Fruit fly (Drosophila melanogaster) whole organism, embryonic: ENCODE data around the gene g.

Source experiments
- Abd-B ChIP-seq: fragments of 200-800 bp; sonication (Bioruptor generic); optimal IDR thresholded peaks from 2 replicates; lab custom pipeline; 2018; ENCODE audit warnings: missing biosample characterization, mild to moderate bottlenecking, missing genetic modification characterization, moderate library complexity
- Asciz ChIP-seq: fragments of 200-800 bp; sonication (Bioruptor generic); optimal IDR thresholded peaks from 2 replicates; lab custom pipeline; 2017; ENCODE audit warnings: missing biosample characterization, mild to moderate bottlenecking, missing genetic modification characterization, missing genetic modification reagents
- Atf6 ChIP-seq: fragments of 200-800 bp; sonication (Bioruptor generic); IDR thresholded peaks from 2 replicates; pipeline ENCODE4 v1.3.6; 2022; ENCODE audit warnings: missing biosample characterization, missing genetic modification characterization
- Bgb ChIP-seq: fragments of 200-800 bp; sonication (Bioruptor generic); IDR thresholded peaks from 2 replicates; pipeline ENCODE4 v1.3.6; 2022; ENCODE audit warnings: missing biosample characterization, missing genetic modification characterization; ENCODE audit not compliant: partially characterized antibody
- Blimp-1 ChIP-seq: fragments of 200-800 bp; sonication (Bioruptor generic); optimal IDR thresholded peaks from 3 replicates; lab custom pipeline; 2018; ENCODE audit warnings: missing biosample characterization, missing genetic modification characterization, mild to moderate bottlenecking, moderate library complexity, missing genetic modification reagents
- CG10462 ChIP-seq: fragments of 200-800 bp; sonication (Bioruptor generic); optimal IDR thresholded peaks from 2 replicates; lab custom pipeline; 2016; ENCODE audit warnings: missing biosample characterization, missing genetic modification characterization
- CG11696 ChIP-seq: fragments of 200-800 bp; sonication (Bioruptor generic); IDR thresholded peaks from 2 replicates; pipeline ENCODE4 v1.3.6; 2022; ENCODE audit warnings: missing biosample characterization, missing genetic modification characterization
- CG13287 ChIP-seq: fragments of 200-800 bp; sonication (Bioruptor generic); IDR thresholded peaks from 2 replicates; pipeline ENCODE4 v1.3.6; 2022; ENCODE audit warnings: missing biosample characterization, missing genetic modification characterization; ENCODE audit not compliant: partially characterized antibody
- CG16813 ChIP-seq: fragments of 200-800 bp; sonication (Bioruptor generic); IDR thresholded peaks from 3 replicates; pipeline ENCODE4 v1.3.6; 2022; ENCODE audit warnings: missing biosample characterization, missing genetic modification characterization; ENCODE audit not compliant: partially characterized antibody
- CG17612 ChIP-seq: fragments of 200-800 bp; sonication (Bioruptor generic); IDR thresholded peaks from 2 replicates; pipeline ENCODE4 v1.3.6; 2022; ENCODE audit warnings: missing biosample characterization, missing genetic modification characterization
- CG17802 ChIP-seq: fragments of 200-800 bp; sonication (Bioruptor generic); optimal IDR thresholded peaks from 2 replicates; lab custom pipeline; 2018; ENCODE audit warnings: missing biosample characterization, mild to moderate bottlenecking, missing genetic modification characterization, moderate library complexity
- CG17912 ChIP-seq: fragments of 200-800 bp; sonication (Bioruptor generic); optimal IDR thresholded peaks from 2 replicates; lab custom pipeline; 2018; ENCODE audit warnings: missing biosample characterization, mild to moderate bottlenecking, missing genetic modification characterization
- CG18262 ChIP-seq: fragments of 200-800 bp; optimal IDR thresholded peaks from 3 replicates; lab custom pipeline; 2019; ENCODE audit warnings: missing biosample characterization, mild to moderate bottlenecking, missing genetic modification characterization, moderate library complexity
- CG2712 ChIP-seq: fragments of 200-800 bp; optimal IDR thresholded peaks from 3 replicates; lab custom pipeline; 2019; ENCODE audit warnings: missing biosample characterization, mild to moderate bottlenecking, missing genetic modification characterization, moderate library complexity
- CG30020 ChIP-seq: fragments of 200-800 bp; optimal IDR thresholded peaks from 2 replicates; lab custom pipeline; 2019; ENCODE audit warnings: missing biosample characterization, mild to moderate bottlenecking, missing genetic modification characterization, moderate library complexity
- CG32532 ChIP-seq: fragments of 200-800 bp; sonication (Bioruptor generic); IDR thresholded peaks from 2 replicates; pipeline ENCODE4 v1.3.6; 2022; ENCODE audit warnings: missing biosample characterization, missing genetic modification characterization
- CG3847 ChIP-seq: fragments of 200-800 bp; sonication (Bioruptor generic); IDR thresholded peaks from 2 replicates; pipeline ENCODE4 v1.3.6; 2022; ENCODE audit warnings: missing biosample characterization, missing genetic modification characterization
- CG4730 ChIP-seq: fragments of 200-800 bp; sonication (Bioruptor generic); IDR thresholded peaks from 2 replicates; pipeline ENCODE4 v1.3.6; 2022; ENCODE audit warnings: missing biosample characterization, missing genetic modification characterization
- CG4854 ChIP-seq: fragments of 200-800 bp; sonication (Bioruptor generic); optimal IDR thresholded peaks from 2 replicates; lab custom pipeline; 2016; ENCODE audit warnings: missing biosample characterization, missing genetic modification characterization, inconsistent platforms
- CG6791 ChIP-seq: fragments of 200-800 bp; sonication (Bioruptor generic); IDR thresholded peaks from 3 replicates; pipeline ENCODE4 v1.3.6; 2022; ENCODE audit warnings: missing biosample characterization, missing genetic modification characterization; ENCODE audit not compliant: partially characterized antibody
- CG7357 ChIP-seq: fragments of 200-800 bp; sonication (Bioruptor generic); IDR thresholded peaks from 3 replicates; pipeline ENCODE4 v1.3.6; 2022; ENCODE audit warnings: missing biosample characterization, missing genetic modification characterization
- CG7839 ChIP-seq: fragments of 200-800 bp; sonication (Bioruptor generic); optimal IDR thresholded peaks from 3 replicates; lab custom pipeline; 2018; ENCODE audit warnings: missing biosample characterization, mild to moderate bottlenecking, missing genetic modification characterization, moderate library complexity
- CHES-1-like ChIP-seq: fragments of 200-800 bp; sonication (Bioruptor generic); optimal IDR thresholded peaks from 2 replicates; lab custom pipeline; 2016; ENCODE audit warnings: missing biosample characterization, missing genetic modification characterization
- Dll ChIP-seq: fragments of 200-800 bp; sonication (Bioruptor generic); IDR thresholded peaks from 4 replicates; pipeline ENCODE4 v1.3.6; 2022; ENCODE audit warnings: missing biosample characterization, missing genetic modification characterization; ENCODE audit not compliant: partially characterized antibody
- Dp ChIP-seq: fragments of 200-800 bp; sonication (Bioruptor generic); optimal IDR thresholded peaks from 2 replicates; lab custom pipeline; 2018; ENCODE audit warnings: missing biosample characterization, mild to moderate bottlenecking, missing genetic modification characterization, moderate library complexity
- Dref ChIP-seq: fragments of 200-800 bp; sonication (Bioruptor generic); IDR thresholded peaks from 2 replicates; pipeline ENCODE4 v1.3.6; 2022; ENCODE audit warnings: missing biosample characterization, missing genetic modification characterization
- Fer1 ChIP-seq: fragments of 200-800 bp; sonication (Bioruptor generic); optimal IDR thresholded peaks from 2 replicates; lab custom pipeline; 2017; ENCODE audit warnings: missing biosample characterization, mild to moderate bottlenecking, missing genetic modification characterization
- HLHmδ ChIP-seq: fragments of 200-800 bp; sonication (Bioruptor generic); optimal IDR thresholded peaks from 2 replicates; lab custom pipeline; 2018; ENCODE audit warnings: missing biosample characterization, mild to moderate bottlenecking, missing genetic modification characterization, moderate library complexity
- Max ChIP-seq: fragments of 200-800 bp; sonication (Bioruptor generic); optimal IDR thresholded peaks from 2 replicates; lab custom pipeline; 2016; ENCODE audit warnings: missing biosample characterization, mild to moderate bottlenecking, missing genetic modification characterization
- Med ChIP-seq: fragments of 200-800 bp; sonication (Bioruptor generic); peaks from one replicate; lab custom pipeline; 2016; ENCODE audit warnings: missing biosample characterization, missing genetic modification characterization, mild to moderate bottlenecking, inconsistent platforms, moderate library complexity
- Myb ChIP-seq: fragments of 200-800 bp; sonication (Bioruptor generic); optimal IDR thresholded peaks from 2 replicates; lab custom pipeline; 2016; ENCODE audit warnings: missing biosample characterization, missing genetic modification characterization
- NK7.1 ChIP-seq: fragments of 200-800 bp; sonication (Bioruptor generic); optimal IDR thresholded peaks from 3 replicates; lab custom pipeline; 2016; ENCODE audit warnings: missing biosample characterization, missing genetic modification characterization
- Nf-YA ChIP-seq: fragments of 200-800 bp; sonication (Bioruptor generic); IDR thresholded peaks from 2 replicates; pipeline ENCODE4 v1.3.6; 2022; ENCODE audit warnings: missing biosample characterization, missing genetic modification characterization
- Sin3A ChIP-seq: fragments of >200 bp; optimal IDR thresholded peaks from 2 replicates; lab custom pipeline; 2018
- Sox102F ChIP-seq: fragments of 200-800 bp; sonication (Bioruptor generic); optimal IDR thresholded peaks from 2 replicates; lab custom pipeline; 2018; ENCODE audit warnings: missing biosample characterization, mild to moderate bottlenecking, missing genetic modification characterization, moderate library complexity
- Stat92E ChIP-seq, 3 experiments: fragments of >200 bp in 2 of 3; fragments of 200-800 bp in 1 of 3; sonication (Bioruptor generic) in 1 of 3; optimal IDR thresholded peaks; 2 replicates each; lab custom pipeline; 2017 to 2019; ENCODE audit warnings: missing biosample characterization in 3 of 3, missing genetic modification characterization in 3 of 3, mild to moderate bottlenecking in 1 of 3, moderate library complexity in 1 of 3
- Trl ChIP-seq, 3 experiments: fragments of >200 bp in 2 of 3; fragments of 200-800 bp in 1 of 3; sonication (Bioruptor generic) in 1 of 3; optimal IDR thresholded peaks; 2 replicates in 1 of 3; 3 replicates in 2 of 3; lab custom pipeline; 2016 to 2017; ENCODE audit warnings: missing biosample characterization in 1 of 3, missing genetic modification characterization in 1 of 3
- Usf ChIP-seq: fragments of 200-800 bp; sonication (Bioruptor generic); optimal IDR thresholded peaks from 2 replicates; lab custom pipeline; 2017; ENCODE audit warnings: missing genotype, missing biosample characterization, missing genetic modification characterization
- crp ChIP-seq, 2 experiments: fragments of 200-800 bp; sonication (Bioruptor generic); optimal IDR thresholded peaks; 2 replicates in 1 of 2; 3 replicates in 1 of 2; lab custom pipeline; 2017; ENCODE audit warnings: missing biosample characterization in 2 of 2, missing genetic modification characterization in 2 of 2, mild to moderate bottlenecking in 1 of 2, moderate library complexity in 1 of 2
- ftz-f1 ChIP-seq: fragments of 200-800 bp; sonication (Bioruptor generic); optimal IDR thresholded peaks from 2 replicates; lab custom pipeline; 2016; ENCODE audit warnings: missing biosample characterization, missing genetic modification characterization
- gsb ChIP-seq: fragments of 200-800 bp; sonication (Bioruptor generic); IDR thresholded peaks from 2 replicates; pipeline ENCODE4 v1.3.6; 2022; ENCODE audit warnings: missing biosample characterization, missing genetic modification characterization
- h ChIP-seq: fragments of >200 bp; optimal IDR thresholded peaks from 2 replicates; lab custom pipeline; 2017
- hb ChIP-seq: fragments of 200-800 bp; sonication (Bioruptor generic); IDR thresholded peaks from 3 replicates; pipeline ENCODE4 v1.3.6; 2022; ENCODE audit warnings: missing biosample characterization, missing genetic modification characterization; ENCODE audit not compliant: partially characterized antibody
- knrl ChIP-seq: fragments of 200-800 bp; sonication (Bioruptor generic); IDR thresholded peaks from 3 replicates; pipeline ENCODE4 v1.3.6; 2022; ENCODE audit warnings: missing biosample characterization, missing genetic modification characterization; ENCODE audit not compliant: partially characterized antibody
- nau ChIP-seq: fragments of 200-800 bp; sonication (Bioruptor generic); optimal IDR thresholded peaks from 3 replicates; lab custom pipeline; 2017; ENCODE audit warnings: missing biosample characterization, mild to moderate bottlenecking, missing genetic modification characterization, missing genetic modification reagents
- nerfin-2 ChIP-seq: fragments of 200-800 bp; sonication (Bioruptor generic); IDR thresholded peaks from 2 replicates; pipeline ENCODE4 v1.3.6; 2022; ENCODE audit warnings: missing biosample characterization, missing genetic modification characterization; ENCODE audit not compliant: partially characterized antibody
- sna ChIP-seq: fragments of 200-800 bp; sonication (Bioruptor generic); IDR thresholded peaks from 2 replicates; pipeline ENCODE4 v1.3.6; 2022; ENCODE audit warnings: missing biosample characterization, missing genetic modification characterization; ENCODE audit not compliant: partially characterized antibody
- sqz ChIP-seq: fragments of 200-800 bp; sonication (Bioruptor generic); optimal IDR thresholded peaks from 3 replicates; lab custom pipeline; 2018; ENCODE audit warnings: missing biosample characterization, mild to moderate bottlenecking, missing genetic modification characterization
- vvl ChIP-seq: fragments of 200-800 bp; sonication (Bioruptor generic); IDR thresholded peaks from 2 replicates; pipeline ENCODE4 v1.3.6; 2022; ENCODE audit warnings: missing biosample characterization, missing genetic modification characterization

g gene

dm6 chrX:13783534-13783949, 47.5 kb upstream of the g start, which contains the start of gene inaE (continued):
- TF ChIP-seq knrl (peak; percentile 45; the same call in 1 of the 3 replicates), CG7357 (GFP tag; lab: Robert Waterston, UW) (peak; percentile 93), CG4854 (GFP tag; lab: Kevin White, UChicago) (no peak), CG6791 (peak; percentile 73), NK7.1 (GFP tag; lab: Kevin White, UChicago) (no peak), sqz (GFP tag; lab: Kevin White, UChicago) (no peak), CG10462 (GFP tag; lab: Kevin White, UChicago) (no peak), Myb (GFP tag; lab: Kevin White, UChicago) (peak; percentile 83), Bgb (GFP tag; lab: Robert Waterston, UW) (peak; percentile 80), gsb (GFP tag; lab: Robert Waterston, UW) (no peak), Med (peak; percentile 90), vvl (GFP tag; lab: Robert Waterston, UW) (peak; percentile 60; the same call in 1 of the 2 replicates), h (no peak), Max (GFP tag; lab: Kevin White, UChicago) (no peak), CG4730 (GFP tag; lab: Robert Waterston, UW) (no peak), Dref (GFP tag; lab: Robert Waterston, UW) (peak; percentile 86), Trl (optimal IDR thresholded peaks at IDR 0.05; lab: Kevin White, UChicago) (no peak), Trl (GFP tag; optimal IDR thresholded peaks at IDR 0.05; lab: Kevin White, UChicago) (peak; percentile 18), Asciz (GFP tag; lab: Kevin White, UChicago) (no peak), CG2712 (peak; percentile 33), Abd-B (GFP tag; lab: Kevin White, UChicago) (no peak), CG7839 (tag; lab: Kevin White, UChicago) (peak; percentile 22), Usf (no peak), sna (no peak), Stat92E (GFP tag; optimal IDR thresholded peaks at IDR 0.05; lab: Kevin White, UChicago) (peak in 1 of 3 experiments; percentile 63), Sox102F (GFP tag; lab: Kevin White, UChicago) (no peak), HLHmδ (no peak), CG17912 (GFP tag; lab: Kevin White, UChicago) (peak; percentile 14), hb (peak; percentile 29; the same call in 1 of the 3 replicates), Sin3A (lab: Kevin White, UChicago) (peak; percentile 0), crp (GFP tag; optimal IDR thresholded peaks at IDR 0.05; lab: Kevin White, UChicago) (peak; percentile 22 to 91), Atf6 (GFP tag; lab: Robert Waterston, UW) (peak; percentile 37; the same call in 1 of the 2 replicates), CG11696 (GFP tag; lab: Robert Waterston, UW) (no peak), CG16813 (GFP tag; lab: Robert Waterston, UW) (0 out of 3 replicates have a peak, but pooled peaks have one; percentile 40), CHES-1-like (GFP tag; lab: Kevin White, UChicago) (peak; percentile 20), Blimp-1 (GFP tag; lab: Kevin White, UChicago) (peak; percentile 94), CG13287 (GFP tag; lab: Robert Waterston, UW) (peak; percentile 69), CG17612 (GFP tag; lab: Robert Waterston, UW) (no peak), CG17802 (tag; lab: Kevin White, UChicago) (peak; percentile 50), nau (GFP tag; lab: Kevin White, UChicago) (no peak), Nf-YA (0 out of 2 replicates have a peak, but pooled peaks have one; percentile 10), nerfin-2 (peak; percentile 73), CG32532 (GFP tag; lab: Robert Waterston, UW) (0 out of 2 replicates have a peak, but pooled peaks have one; percentile 14), ftz-f1 (peak; percentile 88), CG30020 (peak; percentile 72), Fer1 (peak; percentile 36), CG18262 (no peak), CG3847 (GFP tag; lab: Robert Waterston, UW) (0 out of 2 replicates have a peak, but pooled peaks have one; percentile 22), Dp (GFP tag; lab: Kevin White, UChicago) (peak; percentile 84), Dll (peak; percentile 54; the same call in 2 of the 4 replicates)
